Fruit fly (Drosophila melanogaster) whole organism, prepupa: Measurements from ENCODE around the gene CG32270.

Experiments
- CG10631 ChIP-seq: fragments of 200-800 bp; sonication (Bioruptor generic); optimal IDR thresholded peaks from 2 replicates; lab custom pipeline; 2016; ENCODE audit warnings: missing biosample characterization, missing genetic modification characterization
- CG10669 ChIP-seq: fragments of 200-800 bp; sonication (Bioruptor generic); optimal IDR thresholded peaks from 3 replicates; lab custom pipeline; 2018; ENCODE audit warnings: missing biosample characterization, mild to moderate bottlenecking, missing genetic modification characterization, moderate library complexity
- CG11294 ChIP-seq: fragments of 200-800 bp; sonication (Bioruptor generic); IDR thresholded peaks from 2 replicates; pipeline ENCODE4 v1.3.6; 2022; ENCODE audit warnings: missing biosample characterization, missing genetic modification characterization
- CG11762 ChIP-seq: fragments of 200-800 bp; sonication (Bioruptor generic); optimal IDR thresholded peaks from 3 replicates; lab custom pipeline; 2016; ENCODE audit warnings: missing biosample characterization, missing genetic modification characterization; ENCODE audit not compliant: insufficient read depth
- CG11902 ChIP-seq: fragments of 200-800 bp; sonication (Bioruptor generic); optimal IDR thresholded peaks from 3 replicates; lab custom pipeline; 2016; ENCODE audit warnings: missing biosample characterization, missing genetic modification characterization
- CG15336 ChIP-seq: fragments of 200-800 bp; sonication (Bioruptor generic); IDR thresholded peaks from 2 replicates; pipeline ENCODE4 v1.3.6; 2022; ENCODE audit warnings: missing biosample characterization, missing genetic modification characterization
- CG16779 ChIP-seq: fragments of 200-800 bp; sonication (Bioruptor generic); optimal IDR thresholded peaks from 3 replicates; lab custom pipeline; 2017; ENCODE audit warnings: missing biosample characterization, mild to moderate bottlenecking, missing genetic modification characterization
- CG3032 ChIP-seq: fragments of 200-800 bp; optimal IDR thresholded peaks from 2 replicates; lab custom pipeline; 2019; ENCODE audit warnings: missing biosample characterization, mild to moderate bottlenecking, missing genetic modification characterization, moderate library complexity
- CG32006 ChIP-seq: fragments of 200-800 bp; sonication (Bioruptor generic); optimal IDR thresholded peaks from 3 replicates; lab custom pipeline; 2017; ENCODE audit warnings: missing biosample characterization, mild to moderate bottlenecking, missing genetic modification characterization
- CG3919 ChIP-seq: fragments of 200-800 bp; sonication (Bioruptor generic); optimal IDR thresholded peaks from 3 replicates; lab custom pipeline; 2016; ENCODE audit warnings: missing biosample characterization, missing genetic modification characterization
- CG4318 ChIP-seq: fragments of 200-800 bp; sonication (Bioruptor generic); optimal IDR thresholded peaks from 3 replicates; lab custom pipeline; 2017; ENCODE audit warnings: missing biosample characterization, mild to moderate bottlenecking, missing genetic modification characterization
- CG6163 ChIP-seq: fragments of 200-800 bp; sonication (Bioruptor generic); IDR thresholded peaks from 3 replicates; pipeline ENCODE4 v1.3.6; 2022; ENCODE audit warnings: missing biosample characterization, missing genetic modification characterization
- CG6808 ChIP-seq: fragments of 200-800 bp; sonication (Bioruptor generic); optimal IDR thresholded peaks from 3 replicates; lab custom pipeline; 2017; ENCODE audit warnings: missing biosample characterization, missing genetic modification characterization, mild to moderate bottlenecking, moderate library complexity, missing genetic modification reagents
- CG6854 ChIP-seq: fragments of 200-800 bp; sonication (Bioruptor generic); optimal IDR thresholded peaks from 2 replicates; lab custom pipeline; 2017; ENCODE audit warnings: missing biosample characterization, mild to moderate bottlenecking, missing genetic modification characterization
- CG7368 ChIP-seq: fragments of 200-800 bp; sonication (Bioruptor generic); optimal IDR thresholded peaks from 3 replicates; lab custom pipeline; 2016; ENCODE audit warnings: missing biosample characterization, missing genetic modification characterization
- CG8119 ChIP-seq: fragments of 200-800 bp; sonication (Bioruptor generic); IDR thresholded peaks from 3 replicates; pipeline ENCODE4 v1.3.6; 2022; ENCODE audit warnings: missing biosample characterization, missing genetic modification characterization
- CG8319 ChIP-seq: fragments of 200-800 bp; sonication (Bioruptor generic); optimal IDR thresholded peaks from 3 replicates; lab custom pipeline; 2016; ENCODE audit warnings: missing biosample characterization, missing genetic modification characterization
- CG9139 ChIP-seq: fragments of 200-800 bp; sonication (Bioruptor generic); optimal IDR thresholded peaks from 3 replicates; lab custom pipeline; 2017; ENCODE audit warnings: missing biosample characterization, mild to moderate bottlenecking, missing genetic modification characterization
- Eip75B ChIP-seq: fragments of 200-800 bp; sonication (Bioruptor generic); optimal IDR thresholded peaks from 3 replicates; lab custom pipeline; 2016; ENCODE audit warnings: missing biosample characterization, missing genetic modification characterization
- Ets21C ChIP-seq: fragments of 200-800 bp; sonication (Bioruptor generic); optimal IDR thresholded peaks from 3 replicates; lab custom pipeline; 2016; ENCODE audit warnings: missing biosample characterization, missing genetic modification characterization
- Ets96B ChIP-seq: fragments of 200-800 bp; optimal IDR thresholded peaks from 2 replicates; lab custom pipeline; 2019; ENCODE audit warnings: missing biosample characterization, mild to moderate bottlenecking, missing genetic modification characterization, moderate library complexity
- Hr38 ChIP-seq: sonication (Bioruptor generic); optimal IDR thresholded peaks from 2 replicates; lab custom pipeline; 2016; ENCODE audit warnings: missing biosample characterization, missing genetic modification characterization
- Hr4 ChIP-seq: fragments of 200-800 bp; sonication (Bioruptor generic); optimal IDR thresholded peaks from 3 replicates; lab custom pipeline; 2016; ENCODE audit warnings: missing biosample characterization, missing genetic modification characterization
- Met ChIP-seq: fragments of 200-800 bp; sonication (Bioruptor generic); optimal IDR thresholded peaks from 3 replicates; lab custom pipeline; 2016; ENCODE audit warnings: missing biosample characterization, missing genetic modification characterization
- OdsH ChIP-seq: fragments of 200-800 bp; sonication (Bioruptor generic); optimal IDR thresholded peaks from 3 replicates; lab custom pipeline; 2016; ENCODE audit warnings: missing biosample characterization, missing genetic modification characterization
- Sox102F ChIP-seq: fragments of 200-800 bp; sonication (Bioruptor generic); optimal IDR thresholded peaks from 2 replicates; lab custom pipeline; 2016; ENCODE audit warnings: missing biosample characterization, mild to moderate bottlenecking, missing genetic modification characterization
- Sox14 ChIP-seq: fragments of 200-800 bp; sonication (Bioruptor generic); optimal IDR thresholded peaks from 3 replicates; lab custom pipeline; 2016; ENCODE audit warnings: missing biosample characterization, missing genetic modification characterization
- acj6 ChIP-seq: fragments of 200-800 bp; sonication (Bioruptor generic); optimal IDR thresholded peaks from 3 replicates; lab custom pipeline; 2016; ENCODE audit warnings: missing biosample characterization, missing genetic modification characterization
- dac ChIP-seq: fragments of 200-800 bp; sonication (Bioruptor generic); optimal IDR thresholded peaks from 2 replicates; lab custom pipeline; 2017; ENCODE audit warnings: missing biosample characterization, mild to moderate bottlenecking, missing genetic modification characterization
- dsx ChIP-seq: fragments of 200-800 bp; optimal IDR thresholded peaks from 3 replicates; lab custom pipeline; 2019; ENCODE audit warnings: missing biosample characterization, mild to moderate bottlenecking, missing genetic modification characterization, moderate library complexity; ENCODE audit not compliant: poor library complexity, severe bottlenecking
- eg ChIP-seq: fragments of 200-800 bp; sonication (Bioruptor generic); IDR thresholded peaks from 3 replicates; pipeline ENCODE4 v1.3.6; 2022; ENCODE audit warnings: missing biosample characterization, missing genetic modification characterization
- esn ChIP-seq: fragments of 200-800 bp; sonication (Bioruptor generic); optimal IDR thresholded peaks from 2 replicates; lab custom pipeline; 2016; ENCODE audit warnings: missing biosample characterization, mild to moderate bottlenecking, missing genetic modification characterization, moderate library complexity
- fd59A ChIP-seq: fragments of 200-800 bp; sonication (Bioruptor generic); optimal IDR thresholded peaks from 2 replicates; lab custom pipeline; 2017; ENCODE audit warnings: missing biosample characterization, mild to moderate bottlenecking, missing genetic modification characterization, missing genetic modification reagents
- fkh ChIP-seq: fragments of 200-800 bp; sonication (Bioruptor generic); optimal IDR thresholded peaks from 3 replicates; lab custom pipeline; 2017; ENCODE audit warnings: missing biosample characterization, mild to moderate bottlenecking, missing genetic modification characterization, moderate library complexity
- lz ChIP-seq: fragments of 200-800 bp; sonication (Bioruptor generic); optimal IDR thresholded peaks from 3 replicates; lab custom pipeline; 2016; ENCODE audit warnings: missing biosample characterization, missing genetic modification characterization
- net ChIP-seq: fragments of 200-800 bp; sonication (Bioruptor generic); optimal IDR thresholded peaks from 3 replicates; lab custom pipeline; 2016; ENCODE audit warnings: missing biosample characterization, missing genetic modification characterization
- pdm3 ChIP-seq: fragments of 200-800 bp; sonication (Bioruptor generic); optimal IDR thresholded peaks from 3 replicates; lab custom pipeline; 2016; ENCODE audit warnings: missing biosample characterization, missing genetic modification characterization
- salr ChIP-seq, 2 experiments: fragments of 200-800 bp; sonication (Bioruptor generic); optimal IDR thresholded peaks; 3 replicates each; lab custom pipeline; 2016 to 2018; ENCODE audit warnings: missing biosample characterization in 2 of 2, missing genetic modification characterization in 2 of 2, mild to moderate bottlenecking in 1 of 2
- svp ChIP-seq: fragments of 200-800 bp; sonication (Bioruptor generic); peaks from one replicate; lab custom pipeline; 2016; ENCODE audit warnings: missing biosample characterization, missing genetic modification characterization
- topi ChIP-seq: fragments of 200-800 bp; sonication (Bioruptor generic); optimal IDR thresholded peaks from 3 replicates; lab custom pipeline; 2016; ENCODE audit warnings: missing biosample characterization, missing genetic modification characterization

CG32270 gene

dm6 chr3L:3198447-3199402 lies 10.1 kb downstream of the CG32270 start, which contains the start of the genes CG32276 and gry (continued):
- TF ChIP-seq CG8119 (GFP tag; lab: Robert Waterston, UW) (peak; percentile 32; the same call in 1 of the 3 replicates), CG6854 (GFP tag; lab: Kevin White, UChicago) (peak; percentile 71), CG32006 (GFP tag; lab: Kevin White, UChicago) (no peak), acj6 (GFP tag; lab: Kevin White, UChicago) (peak; percentile 73), CG11294 (peak; percentile 22; the same call in 1 of the 2 replicates), CG11902 (GFP tag; lab: Kevin White, UChicago) (peak; percentile 63), CG3032 (tag; lab: Kevin White, UChicago) (peak; percentile 75), svp (peak; percentile 86), fd59A (GFP tag; lab: Kevin White, UChicago) (peak; percentile 11), CG3919 (GFP tag; lab: Kevin White, UChicago) (peak; percentile 84), Ets21C (GFP tag; lab: Kevin White, UChicago) (peak; percentile 77), CG10631 (GFP tag; lab: Kevin White, UChicago) (no peak), esn (GFP tag; lab: Kevin White, UChicago) (peak; percentile 77), dsx (GFP tag; lab: Kevin White, UChicago) (no peak), dac (no peak), Met (GFP tag; lab: Kevin White, UChicago) (no peak), salr (GFP tag; optimal IDR thresholded peaks at IDR 0.05; lab: Kevin White, UChicago) (no peak), Ets96B (tag; lab: Kevin White, UChicago) (no peak), Hr4 (no peak), CG4318 (GFP tag; lab: Kevin White, UChicago) (no peak), CG10669 (GFP tag; lab: Kevin White, UChicago) (no peak), lz (GFP tag; lab: Kevin White, UChicago) (peak; percentile 85), Hr38 (GFP tag; lab: Kevin White, UChicago) (peak; percentile 0), pdm3 (GFP tag; lab: Kevin White, UChicago) (no peak), CG16779 (tag; lab: Kevin White, UChicago) (peak; percentile 34), CG15336 (peak; percentile 45; the same call in 1 of the 2 replicates), Sox102F (GFP tag; lab: Kevin White, UChicago) (peak; percentile 75), CG11762 (GFP tag; lab: Kevin White, UChicago) (peak; percentile 64), CG6163 (GFP tag; lab: Robert Waterston, UW) (peak; percentile 65), CG6808 (GFP tag; lab: Kevin White, UChicago) (no peak), OdsH (no peak), net (GFP tag; lab: Kevin White, UChicago) (no peak), eg (peak; percentile 72), CG9139 (GFP tag; lab: Kevin White, UChicago) (no peak), CG7368 (GFP tag; lab: Kevin White, UChicago) (no peak), fkh (GFP tag; lab: Kevin White, UChicago) (peak; percentile 20), CG8319 (peak; percentile 57), Sox14 (no peak), topi (peak; percentile 70), Eip75B (GFP tag; lab: Kevin White, UChicago) (no peak)
